Fruit fly (Drosophila melanogaster) whole organism, prepupa: Measurements from ENCODE around the gene CG7691.

Source experiments
- Blimp-1 ChIP-seq: fragments of 200-800 bp; sonication (Bioruptor generic); optimal IDR thresholded peaks from 3 replicates; lab custom pipeline; 2017; ENCODE audit warnings: missing biosample characterization, missing genetic modification characterization, mild to moderate bottlenecking, moderate library complexity, missing genetic modification reagents
- CG6854 ChIP-seq: fragments of 200-800 bp; sonication (Bioruptor generic); optimal IDR thresholded peaks from 2 replicates; lab custom pipeline; 2017; ENCODE audit warnings: missing biosample characterization, mild to moderate bottlenecking, missing genetic modification characterization
- CG7368 ChIP-seq: fragments of 200-800 bp; sonication (Bioruptor generic); optimal IDR thresholded peaks from 3 replicates; lab custom pipeline; 2016; ENCODE audit warnings: missing biosample characterization, missing genetic modification characterization
- Lpt ChIP-seq: fragments of 200-800 bp; sonication (Bioruptor generic); optimal IDR thresholded peaks from 3 replicates; lab custom pipeline; 2016; ENCODE audit warnings: missing biosample characterization, missing genetic modification characterization
- OdsH ChIP-seq: fragments of 200-800 bp; sonication (Bioruptor generic); optimal IDR thresholded peaks from 3 replicates; lab custom pipeline; 2016; ENCODE audit warnings: missing biosample characterization, missing genetic modification characterization
- eg ChIP-seq: fragments of 200-800 bp; sonication (Bioruptor generic); IDR thresholded peaks from 3 replicates; pipeline ENCODE4 v1.3.6; 2022; ENCODE audit warnings: missing biosample characterization, missing genetic modification characterization
- fd85E ChIP-seq: fragments of 200-800 bp; sonication (Bioruptor generic); optimal IDR thresholded peaks from 3 replicates; lab custom pipeline; 2016; ENCODE audit warnings: missing biosample characterization, missing genetic modification characterization

DNA sequence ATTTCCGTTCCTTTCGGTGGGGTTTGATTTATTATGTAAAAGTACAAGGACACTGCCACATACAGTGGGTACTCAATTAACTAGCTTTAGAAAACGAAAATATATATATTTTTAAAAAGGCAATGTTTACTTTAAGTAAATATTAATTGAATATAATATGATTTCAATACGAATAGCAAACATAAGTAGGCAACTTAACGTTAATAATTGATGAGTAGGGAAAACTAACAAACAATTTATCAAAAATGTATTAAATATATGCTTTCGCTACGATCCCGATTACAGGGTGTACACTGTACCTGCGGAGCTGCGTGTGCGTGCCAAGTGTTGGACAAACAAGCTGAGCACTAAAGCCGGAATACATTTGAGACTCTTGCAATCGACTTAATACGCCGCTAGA is 13.5 kb upstream of the CG7691 start:
- TF ChIP-seq Blimp-1 (GFP tag; lab: Kevin White, UChicago) (no peak), eg (GFP tag; lab: Robert Waterston, UW) (no peak), CG6854 (GFP tag; lab: Kevin White, UChicago) (no peak), Lpt (GFP tag; lab: Kevin White, UChicago) (no peak), CG7368 (GFP tag; lab: Kevin White, UChicago) (no peak), fd85E (GFP tag; lab: Kevin White, UChicago) (no peak), OdsH (GFP tag; lab: Kevin White, UChicago) (no peak)
